Fruit fly (Drosophila melanogaster) whole organism, pupa: ENCODE results near the gene RpS6.

Source experiments
- CG10348 ChIP-seq: fragments of 200-800 bp; sonication (Bioruptor generic); IDR thresholded peaks from 2 replicates; pipeline ENCODE4 v1.3.6; 2022; ENCODE audit warnings: missing biosample characterization, missing genetic modification characterization
- CG12605 ChIP-seq: fragments of 200-800 bp; sonication (Bioruptor generic); IDR thresholded peaks from 2 replicates; pipeline ENCODE4 v1.3.6; 2022; ENCODE audit warnings: missing biosample characterization, missing genetic modification characterization
- CG13204 ChIP-seq: fragments of 200-800 bp; sonication (Bioruptor generic); optimal IDR thresholded peaks from 2 replicates; lab custom pipeline; 2018; ENCODE audit warnings: missing biosample characterization, mild to moderate bottlenecking, missing genetic modification characterization, moderate library complexity
- CG14655 ChIP-seq: fragments of 200-800 bp; sonication (Bioruptor generic); optimal IDR thresholded peaks from 3 replicates; lab custom pipeline; 2017; ENCODE audit warnings: mild to moderate bottlenecking, missing biosample characterization, missing genetic modification reagents, missing genetic modification characterization
- CG15710 ChIP-seq: fragments of 200-800 bp; sonication (Bioruptor generic); optimal IDR thresholded peaks from 2 replicates; lab custom pipeline; 2018; ENCODE audit warnings: missing biosample characterization, mild to moderate bottlenecking, missing genetic modification characterization, moderate library complexity
- CG17806 ChIP-seq: fragments of 200-800 bp; sonication (Bioruptor generic); optimal IDR thresholded peaks from 2 replicates; lab custom pipeline; 2018; ENCODE audit warnings: missing biosample characterization, mild to moderate bottlenecking, missing genetic modification characterization, moderate library complexity
- CG32121 ChIP-seq: fragments of 200-800 bp; sonication (Bioruptor generic); IDR thresholded peaks from 2 replicates; pipeline ENCODE4 v1.3.6; 2022; ENCODE audit warnings: missing biosample characterization, missing genetic modification characterization
- CG34367 ChIP-seq: fragments of 200-800 bp; sonication (Bioruptor generic); optimal IDR thresholded peaks from 2 replicates; lab custom pipeline; 2018; ENCODE audit warnings: missing biosample characterization, mild to moderate bottlenecking, missing genetic modification characterization
- CG4496 ChIP-seq: fragments of 200-800 bp; sonication (Bioruptor generic); IDR thresholded peaks from 3 replicates; pipeline ENCODE4 v1.3.6; 2022; ENCODE audit warnings: missing biosample characterization, missing genetic modification characterization
- CG8159 ChIP-seq: fragments of 200-800 bp; sonication (Bioruptor generic); optimal IDR thresholded peaks from 3 replicates; lab custom pipeline; 2018; ENCODE audit warnings: missing biosample characterization, mild to moderate bottlenecking, missing genetic modification characterization, moderate library complexity
- CG8301 ChIP-seq: fragments of 200-800 bp; sonication (Bioruptor generic); optimal IDR thresholded peaks from 2 replicates; lab custom pipeline; 2018; ENCODE audit warnings: missing biosample characterization, mild to moderate bottlenecking, missing genetic modification characterization
- D1 ChIP-seq: fragments of 200-800 bp; sonication (Bioruptor generic); optimal IDR thresholded peaks from 2 replicates; lab custom pipeline; 2018; ENCODE audit warnings: missing biosample characterization, mild to moderate bottlenecking, missing genetic modification characterization, moderate library complexity
- EcR ChIP-seq: fragments of 200-800 bp; sonication (Bioruptor generic); optimal IDR thresholded peaks from 3 replicates; lab custom pipeline; 2019; ENCODE audit warnings: missing biosample characterization, missing genetic modification characterization, mild to moderate bottlenecking, moderate library complexity, missing genetic modification reagents
- Ets98B ChIP-seq: fragments of 200-800 bp; sonication (Bioruptor generic); IDR thresholded peaks from 2 replicates; pipeline ENCODE4 v1.3.6; 2022; ENCODE audit warnings: missing biosample characterization, missing genetic modification characterization
- Pif1A ChIP-seq: fragments of 200-800 bp; sonication (Bioruptor generic); optimal IDR thresholded peaks from 3 replicates; lab custom pipeline; 2016; ENCODE audit warnings: missing biosample characterization, missing genetic modification characterization
- Pif1B ChIP-seq: fragments of 200-800 bp; sonication (Bioruptor generic); optimal IDR thresholded peaks from 3 replicates; lab custom pipeline; 2016; ENCODE audit warnings: missing biosample characterization, missing genetic modification characterization
- Snoo ChIP-seq: fragments of 200-800 bp; sonication (Bioruptor generic); optimal IDR thresholded peaks from 3 replicates; lab custom pipeline; 2017; ENCODE audit warnings: missing biosample characterization, mild to moderate bottlenecking, missing genetic modification characterization, inconsistent platforms
- fd96Ca ChIP-seq: fragments of 200-800 bp; sonication (Bioruptor generic); IDR thresholded peaks from 3 replicates; pipeline ENCODE4 v1.3.6; 2022; ENCODE audit warnings: missing biosample characterization, missing genetic modification characterization
- gl ChIP-seq: fragments of 200-800 bp; sonication (Bioruptor generic); optimal IDR thresholded peaks from 2 replicates; lab custom pipeline; 2018; ENCODE audit warnings: missing biosample characterization, mild to moderate bottlenecking, missing genetic modification characterization
- rn ChIP-seq: fragments of 200-800 bp; sonication (Bioruptor generic); IDR thresholded peaks from 2 replicates; pipeline ENCODE4 v1.3.6; 2022; ENCODE audit warnings: missing biosample characterization, missing genetic modification characterization

RpS6 gene

DNA sequence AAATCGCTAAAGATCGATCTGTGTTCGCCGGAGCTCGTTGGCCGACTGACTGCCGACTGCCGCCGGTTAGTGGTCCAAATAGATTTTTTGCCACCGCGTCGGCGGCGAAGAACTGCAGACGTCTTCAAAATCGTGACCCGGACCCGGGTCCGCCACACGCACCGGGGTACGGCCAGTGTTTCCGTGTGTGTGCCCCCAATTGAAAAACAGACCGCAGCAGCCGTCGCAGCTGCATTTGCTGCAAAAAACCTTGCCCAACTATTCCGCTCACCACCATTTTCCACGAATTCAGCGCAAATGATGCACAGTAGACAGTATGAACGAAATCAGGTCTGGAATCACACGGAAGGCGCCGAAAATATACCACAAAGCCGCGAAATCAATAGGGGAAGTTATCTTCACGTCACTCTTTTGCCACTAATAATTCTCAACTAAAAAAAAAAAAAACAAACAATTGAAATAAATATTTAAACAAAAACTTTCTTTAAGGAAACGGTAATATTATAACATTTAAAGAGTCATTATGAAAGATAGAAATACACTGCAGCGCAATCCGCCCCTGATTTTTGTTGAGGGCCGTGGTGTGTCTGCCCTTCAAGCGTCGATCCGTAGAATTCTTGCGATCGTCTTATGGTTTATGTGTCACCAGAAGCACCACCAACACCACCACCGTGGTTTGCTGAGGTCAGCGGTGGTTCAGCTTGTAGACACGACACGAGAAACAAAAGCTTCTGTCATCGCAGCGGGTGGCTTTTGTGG is 27.8 kb downstream of the RpS6 start, which contains the start of gene dec:
TSS of gene dec (minus strand) at position 51 of the 759 bp plus-strand sequence.
- no peak for TF ChIP-seq CG34367 (tag; lab: Kevin White, UChicago)
- no peak for TF ChIP-seq Pif1B
- TF ChIP-seq CG8301: no peak
- no peak for TF ChIP-seq CG14655 (GFP tag; lab: Kevin White, UChicago)
- TF ChIP-seq CG10348 (GFP tag; lab: Robert Waterston, UW): no peak
- TF ChIP-seq EcR (GFP tag; lab: Kevin White, UChicago): no peak
- TF ChIP-seq gl (tag; lab: Kevin White, UChicago): no peak
- no peak for TF ChIP-seq D1
- TF ChIP-seq CG17806 (tag; lab: Kevin White, UChicago): no peak
- TF ChIP-seq CG32121 (GFP tag; lab: Robert Waterston, UW): no peak
- TF ChIP-seq CG13204 (GFP tag; lab: Kevin White, UChicago): no peak
- no peak for TF ChIP-seq CG4496 (GFP tag; lab: Robert Waterston, UW)
- TF ChIP-seq CG8159: no peak
- TF ChIP-seq Ets98B (GFP tag; lab: Robert Waterston, UW): no peak
- TF ChIP-seq rn (GFP tag; lab: Robert Waterston, UW): no peak
- TF ChIP-seq Pif1A (GFP tag; lab: Kevin White, UChicago): no peak

- TF ChIP-seq Pif1B (no peak), CG8159 (no peak), fd96Ca (GFP tag; lab: Robert Waterston, UW) (no peak), CG4496 (GFP tag; lab: Robert Waterston, UW) (no peak), CG10348 (GFP tag; lab: Robert Waterston, UW) (no peak), Pif1A (GFP tag; lab: Kevin White, UChicago) (no peak), Snoo (no peak), CG12605 (no peak), rn (GFP tag; lab: Robert Waterston, UW) (no peak), CG14655 (GFP tag; lab: Kevin White, UChicago) (no peak), CG17806 (tag; lab: Kevin White, UChicago) (no peak)
- TF ChIP-seq, all 21 proteins: peak for 0
Observed at dm6 chrX:7866868-7867267, 34.3 kb downstream of the RpS6 start, which contains the start of gene Ir7b. TSS of gene Ir7b (minus strand) at chrX:7866968.

dm6 chrX:7857873-7858272 is 43.3 kb downstream of the RpS6 start, which contains the start of gene CG1409:
TSS of gene CG1409 (plus strand) at chrX:7858173.
- no peak for TF ChIP-seq CG4496 (GFP tag; lab: Robert Waterston, UW)
- TF ChIP-seq CG15710: no peak
- no peak for TF ChIP-seq Snoo
- no peak for TF ChIP-seq gl (tag; lab: Kevin White, UChicago)
- no peak for TF ChIP-seq Ets98B (GFP tag; lab: Robert Waterston, UW)
- no peak for TF ChIP-seq CG8301
- no peak for TF ChIP-seq Pif1A (GFP tag; lab: Kevin White, UChicago)
- no peak for TF ChIP-seq CG8159
- TF ChIP-seq CG10348 (GFP tag; lab: Robert Waterston, UW): no peak
- no peak for TF ChIP-seq CG14655 (GFP tag; lab: Kevin White, UChicago)
- TF ChIP-seq, all 21 proteins: peak for 0

- TF ChIP-seq EcR (GFP tag; lab: Kevin White, UChicago): no peak
- no peak for TF ChIP-seq CG8159
- TF ChIP-seq, all 21 proteins: peak for 0
Observed at dm6 chrX:7854144-7854543, 47.0 kb downstream of the RpS6 start, which contains the start of gene CG10920. TSS of gene CG10920 (minus strand) at chrX:7854244.
